Worm (Caenorhabditis elegans): ENCODE data around the gene T24B8.4.

DNA sequence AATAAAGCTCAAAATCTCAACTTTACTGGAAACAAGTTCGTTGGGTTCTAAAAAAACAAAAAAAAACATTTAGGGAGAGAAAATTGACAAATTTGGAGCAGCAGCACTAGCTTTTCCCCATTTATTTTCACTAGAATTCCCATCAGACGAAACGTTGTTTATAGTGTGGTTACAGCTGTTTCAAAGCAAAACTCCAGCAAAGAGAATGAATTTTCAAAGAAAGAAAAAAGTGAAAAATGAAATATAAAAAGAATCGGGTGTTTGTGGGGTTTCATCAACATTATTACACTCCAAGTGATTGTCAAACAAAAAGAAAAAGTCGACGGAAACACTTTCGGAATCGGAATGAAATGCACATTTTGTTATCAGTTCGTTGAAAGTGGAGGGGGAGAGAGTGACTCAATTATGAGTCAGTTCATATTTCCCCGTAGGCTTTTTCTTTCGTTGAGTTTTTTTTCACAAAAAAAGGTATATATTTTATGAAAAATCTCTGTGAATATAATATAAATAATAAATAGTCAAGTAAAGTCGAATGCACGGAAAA lies 23.7 kb upstream of the T24B8.4 start:
- no peak for TF ChIP-seq unc-39 (tag; optimal IDR thresholded peaks at IDR 0.05)
- TF ChIP-seq blmp-1 (tag; optimal IDR thresholded peaks at IDR 0.05), result no peak
- no peak for TF ChIP-seq ztf-11 (tag; optimal IDR thresholded peaks at IDR 0.05)
- TF ChIP-seq lsy-2 (tag; optimal IDR thresholded peaks at IDR 0.05), result no peak
- TF ChIP-seq unc-62 (GFP tag; optimal IDR thresholded peaks at IDR 0.05), result no peak
- TF ChIP-seq mep-1 (tag; optimal IDR thresholded peaks at IDR 0.05), result no peak
- no peak for TF ChIP-seq pha-4 (tag; optimal IDR thresholded peaks at IDR 0.05)
- no peak for TF ChIP-seq lin-32 (GFP tag; optimal IDR thresholded peaks at IDR 0.05)
- TF ChIP-seq elt-3 (tag; optimal IDR thresholded peaks at IDR 0.05), result no peak

All from whole organism, mixed stage, embryonic.